Worm (Caenorhabditis elegans): Measurements from ENCODE around the gene T18D3.9.

The T18D3.9 gene

DNA sequence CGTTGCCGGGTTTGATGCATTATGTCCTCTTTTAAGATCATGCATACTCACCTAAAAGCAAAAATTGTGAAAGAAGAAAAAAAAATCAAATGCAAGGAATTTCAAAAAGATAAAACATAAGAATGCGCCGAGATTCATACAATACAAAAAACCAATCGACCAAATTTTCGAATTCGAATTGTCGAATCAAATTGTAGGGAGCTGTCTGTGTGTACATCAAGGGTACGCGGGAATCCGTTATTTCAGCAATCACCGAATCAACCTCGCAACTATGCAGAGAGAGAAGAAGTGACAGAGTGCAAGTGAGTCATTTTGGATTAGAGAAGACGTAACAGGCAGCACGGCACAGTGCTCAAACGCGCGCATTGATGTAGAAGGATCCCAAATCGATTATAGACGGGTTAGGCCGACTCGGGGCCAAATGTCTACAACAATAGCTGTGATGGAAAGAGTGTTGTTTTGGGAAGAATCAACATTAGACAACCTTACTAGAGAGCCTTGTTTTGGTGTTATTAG is 49.1 kb upstream of the T18D3.9 start, which contains the start of gene sdz-19 (continued):
- TF ChIP-seq repo-1 (tag; optimal IDR thresholded peaks at IDR 0.05) (peak; percentile 1), pha-4 (tag; optimal IDR thresholded peaks at IDR 0.05) (no peak), mcd-1 (GFP tag; IDR thresholded peaks at IDR 0.05) (no peak), atf-7 (tag; optimal IDR thresholded peaks at IDR 0.05) (no peak), K11D2.4 (GFP tag; IDR thresholded peaks at IDR 0.05) (no peak), ekl-4 (GFP tag; IDR thresholded peaks at IDR 0.05) (peak; percentile 36; the same call in 1 of the 2 replicates), ztf-18 (tag; optimal IDR thresholded peaks at IDR 0.05) (no peak), ztf-22 (GFP tag; optimal IDR thresholded peaks at IDR 0.05) (no peak), F22D6.2 (tag; optimal IDR thresholded peaks at IDR 0.05) (no peak), lir-1 (GFP tag; conservative IDR thresholded peaks at IDR 0.05) (no peak), akir-1 (GFP tag; optimal IDR thresholded peaks at IDR 0.05) (no peak), pbrm-1 (GFP tag; IDR thresholded peaks at IDR 0.05) (no peak), B0336.3 (GFP tag; IDR thresholded peaks at IDR 0.05) (no peak), hlh-26 (GFP tag; conservative IDR thresholded peaks at IDR 0.05) (no peak), madf-10 (tag; optimal IDR thresholded peaks at IDR 0.05) (no peak), cebp-1 (GFP tag; IDR thresholded peaks at IDR 0.05) (no peak), cebp-1 (tag; optimal IDR thresholded peaks at IDR 0.05) (peak; percentile 27), tbx-9 (tag; optimal IDR thresholded peaks at IDR 0.05; ENCODE audit: borderline replicate concordance) (no peak), snpc-1.3 (tag; optimal IDR thresholded peaks at IDR 0.05; ENCODE audit: insufficient read depth) (no peak), snpc-4 (GFP tag; optimal IDR thresholded peaks at IDR 0.05) (no peak), snpc-4 (tag; optimal IDR thresholded peaks at IDR 0.05) (no peak)

DNA sequence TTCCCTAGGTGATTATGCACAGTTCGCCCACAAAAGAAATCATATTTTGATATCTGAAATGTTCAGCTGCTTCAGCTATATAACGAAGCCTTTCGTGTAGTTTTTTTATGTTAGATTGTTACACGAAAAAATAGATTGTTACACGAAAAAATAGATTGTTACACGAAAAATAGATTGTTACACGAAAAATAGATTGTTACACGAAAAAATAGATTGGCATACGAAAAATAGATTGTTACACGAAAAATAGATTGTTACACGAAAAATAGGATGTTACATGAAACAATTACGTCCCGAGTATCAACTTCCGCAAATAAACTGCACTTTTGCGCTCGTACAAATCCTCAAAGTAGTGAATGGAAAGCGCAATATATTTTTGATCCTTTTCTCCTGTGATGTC is 48.3 kb upstream of the T18D3.9 start:
- TF ChIP-seq Y53F4B.3 (GFP tag; IDR thresholded peaks at IDR 0.05) (peak; percentile 97; the same call in 1 of the 2 replicates), Y79H2A.3 (GFP tag; conservative IDR thresholded peaks at IDR 0.05) (0 out of 2 replicates have a peak, but pooled peaks have one; percentile 17)

DNA sequence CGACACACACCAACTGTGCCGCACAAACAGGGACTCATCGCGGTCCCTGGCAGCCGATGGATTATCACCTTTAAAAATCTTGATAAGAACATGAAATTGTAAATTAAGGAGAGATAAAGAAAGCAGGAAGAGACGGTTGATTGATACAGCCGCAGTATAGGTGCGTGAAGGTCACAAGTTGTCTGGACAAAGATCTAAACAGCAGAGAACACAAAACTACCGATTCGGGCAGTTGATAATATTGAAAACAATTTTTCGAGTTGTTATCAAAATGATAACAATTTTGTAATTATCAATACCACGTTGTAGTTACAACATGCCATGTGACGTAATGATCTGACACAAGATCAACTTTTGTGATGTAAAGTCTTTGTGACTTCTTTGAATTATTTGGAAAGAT is 46.5 kb upstream of the T18D3.9 start:
- no peak for TF ChIP-seq F52B5.7 (tag; optimal IDR thresholded peaks at IDR 0.05)
- no peak; the same call in 1 of the 2 replicates for TF ChIP-seq ekl-4 (GFP tag; IDR thresholded peaks at IDR 0.05)
- no peak for TF ChIP-seq F23B12.7 (tag; optimal IDR thresholded peaks at IDR 0.05; ENCODE audit: insufficient read depth)
- TF ChIP-seq Y53F4B.3 (GFP tag; IDR thresholded peaks at IDR 0.05) = no peak
- peak; percentile 39 for TF ChIP-seq tlf-1 (GFP tag; optimal IDR thresholded peaks at IDR 0.05)
- TF ChIP-seq ztf-3 (GFP tag; optimal IDR thresholded peaks at IDR 0.05) = peak; percentile 16
- TF ChIP-seq lag-1 (GFP tag; IDR thresholded peaks at IDR 0.05) = no peak
- no peak for TF ChIP-seq tbx-9 (tag; optimal IDR thresholded peaks at IDR 0.05; ENCODE audit: borderline replicate concordance)
- peak; percentile 86 for TF ChIP-seq ztf-26 (tag; optimal IDR thresholded peaks at IDR 0.05)
- no peak for TF ChIP-seq F55B11.4 (tag; optimal IDR thresholded peaks at IDR 0.05; ENCODE audit: borderline replicate concordance, insufficient read depth)
- peak; percentile 62 for TF ChIP-seq chd-7 (tag; optimal IDR thresholded peaks at IDR 0.05)
- TF ChIP-seq somi-1 (GFP tag; optimal IDR thresholded peaks at IDR 0.05) = peak; percentile 79
- no peak for TF ChIP-seq efl-1 (GFP tag; optimal IDR thresholded peaks at IDR 0.05)
- no peak for TF ChIP-seq dpl-1 (GFP tag; optimal IDR thresholded peaks at IDR 0.05)
- no peak for TF ChIP-seq K12H6.12 (tag; optimal IDR thresholded peaks at IDR 0.05)
- TF ChIP-seq sea-2 (GFP tag; IDR thresholded peaks at IDR 0.05) = no peak
- TF ChIP-seq K11D2.4 (GFP tag; IDR thresholded peaks at IDR 0.05) = 0 out of 2 replicates have a peak, but pooled peaks have one; percentile 47
- no peak for TF ChIP-seq lin-26 (GFP tag; IDR thresholded peaks at IDR 0.05)
- TF ChIP-seq Y95B8A.8 (GFP tag; IDR thresholded peaks at IDR 0.05) = no peak
- TF ChIP-seq ztf-6 (GFP tag; IDR thresholded peaks at IDR 0.05) = no peak
- no peak for TF ChIP-seq nfya-1 (tag; optimal IDR thresholded peaks at IDR 0.05; ENCODE audit: borderline replicate concordance, insufficient read depth)
- TF ChIP-seq let-607 (tag; optimal IDR thresholded peaks at IDR 0.05) = peak in 1 of 2 experiments; percentile 64
- peak; percentile 84 for TF ChIP-seq F22D6.2 (tag; optimal IDR thresholded peaks at IDR 0.05)
- TF ChIP-seq lin-40 (tag; optimal IDR thresholded peaks at IDR 0.05) = peak; percentile 86
- TF ChIP-seq attf-6 (GFP tag; IDR thresholded peaks at IDR 0.05) = no peak
- TF ChIP-seq hmg-1.2 (GFP tag; IDR thresholded peaks at IDR 0.05) = no peak
- no peak for TF ChIP-seq C17E4.6 (GFP tag; IDR thresholded peaks at IDR 0.05)
- peak; percentile 8 for TF ChIP-seq madf-10 (tag; optimal IDR thresholded peaks at IDR 0.05)
- peak; percentile 70 for TF ChIP-seq ztf-22 (GFP tag; optimal IDR thresholded peaks at IDR 0.05)

Measured in whole organism, young adult.